Worm (Caenorhabditis elegans) whole organism, L2 larva: Measurements from ENCODE around the gene Y73F8A.32.

Source experiments
- egl-27 ChIP-seq: sonication (generic microtip); optimal IDR thresholded peaks from 3 replicates; lab custom pipeline; 2017; ENCODE audit warnings: missing biosample characterization, missing genetic modification reagents, missing genetic modification characterization
- gmeb-1 ChIP-seq: fragments of 150-350 bp; optimal IDR thresholded peaks from 2 replicates; lab custom pipeline; 2014; ENCODE audit warnings: missing biosample characterization, missing genetic modification characterization
- nhr-23 ChIP-seq: fragments of 150-350 bp; optimal IDR thresholded peaks from 2 replicates; lab custom pipeline; 2014; ENCODE audit warnings: missing biosample characterization, missing genetic modification reagents, missing genetic modification characterization
- nhr-237 ChIP-seq: fragments of 150-350 bp; optimal IDR thresholded peaks from 2 replicates; lab custom pipeline; 2014; ENCODE audit warnings: missing biosample characterization, missing genetic modification characterization
- sem-4 ChIP-seq: fragments of 150-350 bp; optimal IDR thresholded peaks from 2 replicates; lab custom pipeline; 2014; ENCODE audit warnings: missing biosample characterization, missing genetic modification reagents, missing genetic modification characterization
- unc-39 ChIP-seq: fragments of 150-350 bp; optimal IDR thresholded peaks from 2 replicates; lab custom pipeline; 2014; ENCODE audit warnings: missing biosample characterization, missing genetic modification characterization
- unc-55 ChIP-seq: fragments of 150-350 bp; sonication (generic microtip); optimal IDR thresholded peaks from 3 replicates; lab custom pipeline; 2014; ENCODE audit warnings: missing biosample characterization, missing genetic modification reagents, missing genetic modification characterization
- unc-62 ChIP-seq: fragments of 150-350 bp; optimal IDR thresholded peaks from 2 replicates; lab custom pipeline; 2014; ENCODE audit warnings: missing biosample characterization, missing genetic modification reagents, missing genetic modification characterization
- ztf-4 ChIP-seq: fragments of 150-350 bp; optimal IDR thresholded peaks from 2 replicates; lab custom pipeline; 2014; ENCODE audit warnings: missing biosample characterization, missing genetic modification characterization

DNA sequence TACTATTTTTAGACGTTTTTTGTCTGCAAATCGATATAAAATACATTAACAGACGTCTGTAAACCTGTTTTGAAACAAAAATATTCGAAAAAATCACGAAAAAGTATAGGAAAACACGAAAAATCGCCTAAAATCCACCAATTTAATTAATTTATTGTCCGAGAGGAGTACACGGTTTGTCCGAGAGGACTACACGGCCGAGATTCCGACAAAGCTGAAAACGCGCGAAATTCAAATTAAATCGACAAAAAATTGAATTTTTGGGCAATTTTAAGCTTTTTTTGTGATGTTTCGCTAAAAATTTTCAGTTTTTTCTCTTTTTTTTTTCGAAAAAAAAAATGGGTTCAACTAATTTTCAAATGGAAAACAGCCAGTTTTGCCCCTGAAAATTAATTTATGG, 5.2 kb upstream of the Y73F8A.32 start:
- TF ChIP-seq unc-39 (tag; lab: Kevin White, UChicago), result no peak
- TF ChIP-seq gmeb-1 (tag; lab: Kevin White, UChicago), result peak; percentile 91
- TF ChIP-seq unc-62 (GFP tag; lab: Kevin White, UChicago), result no peak
- TF ChIP-seq nhr-23, result no peak
- TF ChIP-seq ztf-4, result no peak
- TF ChIP-seq sem-4 (tag; lab: Kevin White, UChicago), result no peak
- TF ChIP-seq nhr-237, result no peak
- TF ChIP-seq unc-55 (GFP tag; lab: Kevin White, UChicago), result peak; percentile 53
- TF ChIP-seq egl-27 (tag; lab: Kevin White, UChicago), result no peak
